Fruit fly (Drosophila melanogaster): ENCODE data around the gene glec.
A peak's percentile ranks its signal among the peaks of the same experiment; 100 is the strongest.

The glec gene

DNA sequence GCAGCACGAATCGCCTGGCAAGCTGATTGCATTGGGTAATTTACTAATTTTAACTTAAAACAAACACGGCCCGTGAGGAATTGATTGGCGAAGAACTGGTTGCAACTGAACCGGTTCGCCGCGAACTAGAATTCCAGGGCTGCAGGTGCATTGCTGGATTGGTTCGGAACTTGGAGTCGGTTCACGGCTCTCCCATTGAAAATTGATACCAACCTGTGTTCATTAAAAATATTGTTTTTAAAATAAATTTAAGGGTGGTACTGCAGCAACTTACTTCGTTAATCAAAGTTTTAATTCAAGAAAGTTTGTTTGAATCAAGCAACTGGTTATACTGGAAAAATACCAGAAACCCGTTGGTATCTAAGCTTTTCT lies 33.5 kb downstream of the glec start, which contains the start of gene CASK (continued):
- TF ChIP-seq CG9215 (GFP tag; IDR thresholded peaks at IDR 0.05) (no peak), Jarid2 (GFP tag; optimal IDR thresholded peaks at IDR 0.05) (peak; percentile 43), run (tag; optimal IDR thresholded peaks at IDR 0.05) (no peak), caup (GFP tag; optimal IDR thresholded peaks at IDR 0.05; ENCODE audit: severe bottlenecking) (no peak), CG10321 (GFP tag; IDR thresholded peaks at IDR 0.05) (no peak), maf-S (GFP tag; optimal IDR thresholded peaks at IDR 0.05) (no peak), Fer3 (tag; optimal IDR thresholded peaks at IDR 0.05) (no peak), tx (GFP tag; optimal IDR thresholded peaks at IDR 0.05) (no peak), CG15073 (GFP tag; optimal IDR thresholded peaks at IDR 0.05) (no peak), gfzf (GFP tag; optimal IDR thresholded peaks at IDR 0.05) (peak; percentile 86), br (optimal IDR thresholded peaks at IDR 0.05) (no peak), CoRest (tag; optimal IDR thresholded peaks at IDR 0.05) (peak; percentile 43), CG4820 (GFP tag; optimal IDR thresholded peaks at IDR 0.05) (no peak), Eip74EF (GFP tag; optimal IDR thresholded peaks at IDR 0.05) (no peak), Ssrp (tag; optimal IDR thresholded peaks at IDR 0.05) (no peak), CG1832 (GFP tag; optimal IDR thresholded peaks at IDR 0.05) (no peak), CG17359 (tag; optimal IDR thresholded peaks at IDR 0.05) (no peak), CG9609 (GFP tag; optimal IDR thresholded peaks at IDR 0.05) (no peak), CG1233 (GFP tag; optimal IDR thresholded peaks at IDR 0.05) (no peak), CG15011 (GFP tag; optimal IDR thresholded peaks at IDR 0.05) (no peak), CG10654 (GFP tag; optimal IDR thresholded peaks at IDR 0.05) (no peak), Awh (GFP tag; IDR thresholded peaks at IDR 0.05) (no peak), Dll (GFP tag; IDR thresholded peaks at IDR 0.05; ENCODE audit: partially characterized antibody) (no peak), Opbp (GFP tag; IDR thresholded peaks at IDR 0.05; ENCODE audit: partially characterized antibody) (no peak), tgo (GFP tag; IDR thresholded peaks at IDR 0.05) (no peak), sima (GFP tag; optimal IDR thresholded peaks at IDR 0.05) (no peak), pnt (GFP tag; optimal IDR thresholded peaks at IDR 0.05) (no peak), Lhr (GFP tag; optimal IDR thresholded peaks at IDR 0.05) (peak; percentile 71), CG31388 (GFP tag; optimal IDR thresholded peaks at IDR 0.05) (no peak), CG5953 (GFP tag; IDR thresholded peaks at IDR 0.05) (no peak), CG3163 (GFP tag; optimal IDR thresholded peaks at IDR 0.05) (peak; percentile 12), Side (GFP tag; optimal IDR thresholded peaks at IDR 0.05) (no peak), CG10366 (GFP tag; IDR thresholded peaks at IDR 0.05) (no peak), Tbp (GFP tag; optimal IDR thresholded peaks at IDR 0.05) (no peak), Oli (tag; optimal IDR thresholded peaks at IDR 0.05) (no peak), CG12104 (GFP tag; optimal IDR thresholded peaks at IDR 0.05) (no peak), yki (optimal IDR thresholded peaks at IDR 0.05) (no peak), Chrac-16 (GFP tag; optimal IDR thresholded peaks at IDR 0.05) (no peak), lmd (GFP tag; IDR thresholded peaks at IDR 0.05) (no peak), Blimp-1 (GFP tag; optimal IDR thresholded peaks at IDR 0.05) (no peak), Atf3 (GFP tag; optimal IDR thresholded peaks at IDR 0.05) (no peak), CG15479 (GFP tag; optimal IDR thresholded peaks at IDR 0.05) (no peak), Poxn (GFP tag; IDR thresholded peaks at IDR 0.05) (no peak), trem (tag; optimal IDR thresholded peaks at IDR 0.05) (peak; percentile 33), CG11695 (GFP tag; IDR thresholded peaks at IDR 0.05) (no peak), CG31365 (tag; optimal IDR thresholded peaks at IDR 0.05) (no peak), disco-r (GFP tag; optimal IDR thresholded peaks at IDR 0.05) (no peak), CG3995 (GFP tag; optimal IDR thresholded peaks at IDR 0.05) (no peak), CG2120 (GFP tag; optimal IDR thresholded peaks at IDR 0.05) (peak; percentile 24), her (GFP tag; optimal IDR thresholded peaks at IDR 0.05) (no peak), D19B (GFP tag; optimal IDR thresholded peaks at IDR 0.05) (no peak), zfh2 (GFP tag; optimal IDR thresholded peaks at IDR 0.05) (peak; percentile 21), CG4730 (GFP tag; IDR thresholded peaks at IDR 0.05) (no peak)
